Worm (Caenorhabditis elegans) whole organism, young adult: ENCODE measurements around the gene C42C1.3.

ENCODE experiments used
- B0035.1 ChIP-seq: sonication (generic microtip); optimal IDR thresholded peaks from 2 replicates; lab custom pipeline; 2016; ENCODE audit warnings: missing genetic modification characterization, mild to moderate bottlenecking, missing compliant biosample characterization, missing genotype, missing genetic modification reagents
- C06A6.2 ChIP-seq: fragments of 200-800 bp; sonication (Bioruptor generic); conservative IDR thresholded peaks from 2 replicates; pipeline ENCODE4 v1.3.6; 2022; ENCODE audit warnings: missing genetic modification characterization, missing compliant biosample characterization
- F23B12.7 ChIP-seq: sonication (generic microtip); optimal IDR thresholded peaks from 2 replicates; lab custom pipeline; 2017; ENCODE audit warnings: missing genetic modification characterization, mild to moderate bottlenecking, missing compliant biosample characterization, antibody characterized with exemption, moderate library complexity; ENCODE audit not compliant: insufficient read depth
- F33H1.4 ChIP-seq: fragments of 200-800 bp; sonication (Bioruptor generic); IDR thresholded peaks from 2 replicates; pipeline ENCODE4 v1.3.6; 2022; ENCODE audit warnings: missing genetic modification reagents, missing genetic modification characterization, missing compliant biosample characterization
- F39B2.1 ChIP-seq: fragments of 200-800 bp; sonication (Bioruptor generic); IDR thresholded peaks from 2 replicates; pipeline ENCODE4 v1.3.6; 2022; ENCODE audit warnings: missing genetic modification reagents, missing genetic modification characterization, missing compliant biosample characterization
- F49E8.2 ChIP-seq: sonication (generic microtip); optimal IDR thresholded peaks from 3 replicates; lab custom pipeline; 2017; ENCODE audit warnings: missing genetic modification characterization, mild to moderate bottlenecking, missing compliant biosample characterization, antibody characterized with exemption, moderate library complexity; ENCODE audit not compliant: insufficient read depth
- K11D2.4 ChIP-seq: fragments of 200-800 bp; sonication (Bioruptor generic); IDR thresholded peaks from 2 replicates; pipeline ENCODE4 v1.3.6; 2022; ENCODE audit warnings: missing genetic modification reagents, missing genetic modification characterization, missing compliant biosample characterization
- K12H6.12 ChIP-seq: fragments of 200-800 bp; sonication (Bioruptor generic); optimal IDR thresholded peaks from 2 replicates; lab custom pipeline; 2018; ENCODE audit warnings: mild to moderate bottlenecking, missing genetic modification characterization, missing compliant biosample characterization
- T26A5.8 ChIP-seq: sonication (generic microtip); optimal IDR thresholded peaks from 2 replicates; lab custom pipeline; 2016; ENCODE audit warnings: missing genetic modification characterization, missing compliant biosample characterization
- Y67H2A.10 ChIP-seq: fragments of 200-800 bp; sonication (Bioruptor generic); conservative IDR thresholded peaks from 2 replicates; pipeline ENCODE4 v1.3.6; 2022; ENCODE audit warnings: missing genetic modification reagents, missing genetic modification characterization, missing compliant biosample characterization
- Y95B8A.8 ChIP-seq: fragments of 200-800 bp; sonication (Bioruptor generic); IDR thresholded peaks from 2 replicates; pipeline ENCODE4 v1.3.6; 2022; ENCODE audit warnings: missing genetic modification reagents, missing genetic modification characterization, missing compliant biosample characterization
- akir-1 ChIP-seq: fragments of 200-800 bp; sonication (Bioruptor generic); optimal IDR thresholded peaks from 2 replicates; lab custom pipeline; 2018; ENCODE audit warnings: mild to moderate bottlenecking, missing genetic modification characterization, moderate library complexity, missing compliant biosample characterization
- attf-3 ChIP-seq: fragments of 200-800 bp; sonication (Bioruptor generic); conservative IDR thresholded peaks from 2 replicates; pipeline ENCODE4 v1.3.6; 2022; ENCODE audit warnings: missing genetic modification reagents, missing genetic modification characterization, missing compliant biosample characterization
- attf-5 ChIP-seq: fragments of 200-800 bp; sonication (Bioruptor generic); optimal IDR thresholded peaks from 2 replicates; lab custom pipeline; 2018; ENCODE audit warnings: mild to moderate bottlenecking, missing genetic modification characterization, missing compliant biosample characterization
- attf-6 ChIP-seq: fragments of 200-800 bp; sonication (Bioruptor generic); IDR thresholded peaks from 2 replicates; pipeline ENCODE4 v1.3.6; 2022; ENCODE audit warnings: missing genetic modification reagents, missing genetic modification characterization, missing compliant biosample characterization
- bed-1 ChIP-seq: fragments of 200-800 bp; sonication (Bioruptor generic); IDR thresholded peaks from 2 replicates; pipeline ENCODE4 v1.3.6; 2022; ENCODE audit warnings: missing genetic modification reagents, missing genetic modification characterization, missing compliant biosample characterization
- ceh-27 ChIP-seq: fragments of 200-800 bp; sonication (Bioruptor generic); optimal IDR thresholded peaks from 2 replicates; lab custom pipeline; 2018; ENCODE audit warnings: mild to moderate bottlenecking, missing genetic modification characterization, moderate library complexity, missing compliant biosample characterization
- dpff-1 ChIP-seq: sonication (generic microtip); optimal IDR thresholded peaks from 2 replicates; lab custom pipeline; 2017; ENCODE audit warnings: mild to moderate bottlenecking, missing genetic modification characterization, missing compliant biosample characterization
- efl-1 ChIP-seq: fragments of 150-350 bp; optimal IDR thresholded peaks from 2 replicates; lab custom pipeline; 2014; ENCODE audit warnings: missing biosample characterization, missing genetic modification reagents, missing genetic modification characterization
- him-1 ChIP-seq: sonication (generic microtip); optimal IDR thresholded peaks from 2 replicates; lab custom pipeline; 2016; ENCODE audit warnings: missing genotype, missing genetic modification reagents, missing genetic modification characterization, missing compliant biosample characterization
- hmg-1.2 ChIP-seq: fragments of 200-800 bp; sonication (Bioruptor generic); IDR thresholded peaks from 2 replicates; pipeline ENCODE4 v1.3.6; 2022; ENCODE audit warnings: missing genetic modification reagents, missing genetic modification characterization, missing compliant biosample characterization
- hrde-1 ChIP-seq: sonication (generic microtip); optimal IDR thresholded peaks from 2 replicates; lab custom pipeline; 2016; ENCODE audit warnings: missing genetic modification characterization, mild to moderate bottlenecking, missing compliant biosample characterization, moderate library complexity, missing genotype, missing genetic modification reagents, borderline replicate concordance
- hsf-1 ChIP-seq: fragments of 200-800 bp; sonication (Bioruptor generic); IDR thresholded peaks from 2 replicates; pipeline ENCODE4 v1.3.6; 2022; ENCODE audit warnings: missing genetic modification reagents, missing genetic modification characterization, missing compliant biosample characterization
- lin-35 ChIP-seq, 3 experiments: fragments of 150-350 bp in 2 of 3; sonication (generic microtip) in 1 of 3; optimal IDR thresholded peaks; 2 replicates each; lab custom pipeline; 2014 to 2018; ENCODE audit warnings: missing biosample characterization in 3 of 3, missing genetic modification characterization in 3 of 3, missing genetic modification reagents in 3 of 3
- lsl-1 ChIP-seq: fragments of 200-800 bp; sonication (Bioruptor generic); optimal IDR thresholded peaks from 2 replicates; lab custom pipeline; 2018; ENCODE audit warnings: mild to moderate bottlenecking, missing genetic modification characterization, moderate library complexity, missing compliant biosample characterization
- madf-8 ChIP-seq: fragments of 200-800 bp; sonication (Bioruptor generic); conservative IDR thresholded peaks from 2 replicates; pipeline ENCODE4 v1.3.6; 2022; ENCODE audit warnings: missing genetic modification reagents, missing genetic modification characterization, missing compliant biosample characterization
- repo-1 ChIP-seq: sonication (generic microtip); optimal IDR thresholded peaks from 2 replicates; lab custom pipeline; 2017; ENCODE audit warnings: mild to moderate bottlenecking, missing genetic modification characterization, missing compliant biosample characterization
- snpc-1.3 ChIP-seq: sonication (generic microtip); optimal IDR thresholded peaks from 2 replicates; lab custom pipeline; 2017; ENCODE audit warnings: missing genetic modification characterization, mild to moderate bottlenecking, missing compliant biosample characterization, antibody characterized with exemption, moderate library complexity, missing genotype, missing genetic modification reagents; ENCODE audit not compliant: insufficient read depth
- snpc-3.4 ChIP-seq: sonication (generic microtip); optimal IDR thresholded peaks from 2 replicates; lab custom pipeline; 2017; ENCODE audit warnings: missing genetic modification characterization, mild to moderate bottlenecking, missing compliant biosample characterization, antibody characterized with exemption, moderate library complexity, missing genotype, missing genetic modification reagents
- snpc-4 ChIP-seq, 5 experiments: fragments of 150-350 bp in 1 of 5; sonication (generic microtip) in 4 of 5; optimal IDR thresholded peaks; 2 replicates each; lab custom pipeline; 2014 to 2018; ENCODE audit warnings: missing genetic modification characterization in 5 of 5, missing biosample characterization in 3 of 5, antibody characterized with exemption in 2 of 5, mild to moderate bottlenecking in 2 of 5, missing compliant biosample characterization in 2 of 5, missing genotype in 2 of 5, moderate library complexity in 2 of 5, missing genetic modification reagents in 1 of 5
- tlf-1 ChIP-seq: fragments of 200-800 bp; sonication (Bioruptor generic); optimal IDR thresholded peaks from 2 replicates; lab custom pipeline; 2018; ENCODE audit warnings: mild to moderate bottlenecking, missing genetic modification characterization, missing compliant biosample characterization
- unc-62 ChIP-seq: fragments of 150-350 bp; optimal IDR thresholded peaks from 2 replicates; lab custom pipeline; 2014; ENCODE audit warnings: missing biosample characterization, missing genetic modification reagents, missing genetic modification characterization

The C42C1.3 gene

DNA sequence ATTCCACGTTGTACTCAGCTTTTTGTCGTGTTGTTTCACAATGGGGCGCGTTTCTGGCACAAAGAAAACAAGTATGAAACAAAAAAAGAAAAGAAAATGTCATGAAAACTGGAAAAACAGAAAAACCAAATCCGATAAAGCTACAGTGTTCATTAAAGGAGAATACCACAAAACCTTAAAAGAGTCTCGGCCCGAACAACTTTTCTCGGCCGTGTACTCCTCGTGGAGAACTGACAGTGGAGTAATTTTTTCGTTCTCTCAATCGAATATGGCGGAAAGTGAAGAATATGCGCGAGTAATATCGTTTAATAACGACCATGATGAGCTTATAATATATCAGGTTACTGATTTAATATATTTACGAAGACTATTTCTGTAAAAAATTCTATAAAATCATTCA is 8.2 kb upstream of the C42C1.3 start, which contains the start of the genes tag-335 and vkmt-1 (continued):
- TF ChIP-seq dpff-1 (tag; lab: Kevin White, UChicago) (no peak), K12H6.12 (no peak), akir-1 (GFP tag; lab: Kevin White, UChicago) (no peak), madf-8 (peak; percentile 11; the same call in 1 of the 2 replicates)

DNA sequence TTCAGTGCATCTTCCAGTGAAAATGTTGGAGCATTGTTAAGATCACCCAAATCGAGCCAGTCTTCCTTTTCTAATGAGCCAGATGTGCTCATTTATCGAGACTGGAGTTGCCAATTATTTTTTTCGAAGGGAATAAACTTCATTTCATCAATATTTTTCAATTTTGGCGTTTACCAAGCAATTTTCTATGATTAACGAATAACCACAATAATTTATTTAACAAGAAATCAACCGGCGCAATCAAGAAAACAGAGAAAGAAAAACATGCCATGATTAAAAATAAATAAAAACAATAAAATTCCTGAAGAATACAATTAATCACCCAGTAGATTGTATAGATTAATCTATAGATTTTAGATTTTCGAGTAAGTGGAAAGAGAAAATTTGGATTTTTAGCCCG is 5.6 kb upstream of the C42C1.3 start, which contains the start of gene vps-8:
vps-8 (minus strand) TSS at position 101 of the 400 bp plus-strand sequence.
- peak; percentile 1 for TF ChIP-seq tlf-1 (GFP tag; lab: Kevin White, UChicago)
- no peak for TF ChIP-seq akir-1 (GFP tag; lab: Kevin White, UChicago)
- TF ChIP-seq, all 124 proteins: peak for 1

DNA sequence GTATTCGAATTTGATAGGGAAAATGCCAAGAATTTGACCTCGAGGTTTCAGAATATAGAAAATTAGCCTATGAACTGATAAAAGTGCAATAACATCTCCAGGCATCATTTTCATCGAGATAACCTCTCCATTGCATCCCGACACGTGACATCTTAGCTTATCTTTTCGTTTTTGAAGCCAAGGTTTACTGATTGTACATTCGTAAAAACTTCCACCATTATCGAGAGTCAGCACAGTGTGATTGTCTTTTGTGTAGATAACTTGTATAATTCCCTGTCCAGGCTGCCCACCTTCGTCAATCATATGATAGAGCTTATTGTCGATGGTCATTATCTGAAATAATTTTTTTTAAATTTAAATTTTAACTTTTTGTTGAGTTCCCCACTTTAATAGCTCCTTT is 4.1 kb upstream of the C42C1.3 start:
- TF ChIP-seq repo-1 (tag; lab: Kevin White, UChicago): no peak
- no peak for TF ChIP-seq T26A5.8
- TF ChIP-seq bed-1 (GFP tag; lab: Robert Waterston, UW): no peak
- TF ChIP-seq Y67H2A.10 (GFP tag; lab: Robert Waterston, UW): no peak

DNA sequence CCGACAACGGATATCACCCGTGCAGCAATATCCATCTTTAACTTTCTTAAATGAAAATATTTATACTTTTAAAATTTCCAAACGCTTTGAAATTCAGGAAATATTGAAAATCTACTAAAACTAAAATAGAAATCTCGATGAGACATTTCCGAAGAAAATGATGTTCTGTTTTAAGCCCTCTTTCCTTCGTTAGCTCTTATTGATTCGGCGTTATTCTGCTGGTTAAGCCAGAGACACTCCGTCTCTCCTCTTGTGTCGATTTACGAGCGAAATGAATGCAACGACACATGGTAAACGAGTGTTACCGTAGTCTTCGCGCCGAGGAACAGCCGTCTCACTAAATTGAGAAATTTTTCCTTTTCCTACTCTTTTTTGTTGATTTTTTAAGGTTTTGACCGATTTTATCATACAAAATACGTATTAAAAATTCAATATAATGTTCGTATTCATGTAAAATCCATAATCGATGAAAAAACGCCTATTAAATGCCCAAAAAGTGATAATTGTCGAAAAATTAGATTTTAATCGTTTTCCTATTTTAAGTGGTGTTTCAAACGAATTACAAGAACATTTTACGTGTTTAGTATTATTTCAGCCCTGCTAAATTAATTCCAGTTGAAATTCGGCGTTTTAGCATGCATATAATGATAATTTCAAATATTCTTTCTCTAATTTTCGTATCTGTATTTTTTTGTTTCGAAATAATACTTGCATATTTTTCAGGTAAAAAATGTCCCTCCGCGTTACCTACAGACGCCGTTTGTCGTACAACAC is 1.8 kb downstream of the C42C1.3 start, which contains the start of the genes ppm-1.H and rpl-34:
ppm-1.H (minus strand) TSS at position 51 of the 774 bp plus-strand sequence.
rpl-34 (plus strand) TSS at position 724 of the 774 bp plus-strand sequence.
- TF ChIP-seq attf-3 (peak; percentile 40; the same call in 1 of the 2 replicates), efl-1 (GFP tag; lab: Kevin White, UChicago) (peak; percentile 39), Y95B8A.8 (GFP tag; lab: Robert Waterston, UW) (no peak), F49E8.2 (tag; lab: Kevin White, UChicago) (peak; percentile 8), hrde-1 (no peak), attf-5 (GFP tag; lab: Kevin White, UChicago) (peak; percentile 43), hmg-1.2 (peak; percentile 10; the same call in 1 of the 2 replicates), F33H1.4 (GFP tag; lab: Robert Waterston, UW) (peak; percentile 74), attf-6 (no peak), F23B12.7 (tag; lab: Kevin White, UChicago) (peak; percentile 64), snpc-1.3 (tag; lab: Kevin White, UChicago) (no peak), snpc-4 (GFP tag; optimal IDR thresholded peaks at IDR 0.05; lab: Kevin White, UChicago) (no peak), snpc-4 (tag; optimal IDR thresholded peaks at IDR 0.05; lab: Kevin White, UChicago) (peak in 3 of 4 experiments; percentile 7 to 48 (median 29)), ceh-27 (GFP tag; lab: Kevin White, UChicago) (peak; percentile 8), lin-35 (GFP tag; optimal IDR thresholded peaks at IDR 0.05; lab: Kevin White, UChicago) (peak in 1 of 3 experiments; percentile 46), K11D2.4 (GFP tag; lab: Robert Waterston, UW) (0 out of 2 replicates have a peak, but pooled peaks have one; percentile 18), him-1 (tag; lab: Kevin White, UChicago) (no peak), lsl-1 (GFP tag; lab: Kevin White, UChicago) (peak; percentile 76), snpc-3.4 (tag; lab: Kevin White, UChicago) (peak; percentile 59), unc-62 (no peak)

DNA sequence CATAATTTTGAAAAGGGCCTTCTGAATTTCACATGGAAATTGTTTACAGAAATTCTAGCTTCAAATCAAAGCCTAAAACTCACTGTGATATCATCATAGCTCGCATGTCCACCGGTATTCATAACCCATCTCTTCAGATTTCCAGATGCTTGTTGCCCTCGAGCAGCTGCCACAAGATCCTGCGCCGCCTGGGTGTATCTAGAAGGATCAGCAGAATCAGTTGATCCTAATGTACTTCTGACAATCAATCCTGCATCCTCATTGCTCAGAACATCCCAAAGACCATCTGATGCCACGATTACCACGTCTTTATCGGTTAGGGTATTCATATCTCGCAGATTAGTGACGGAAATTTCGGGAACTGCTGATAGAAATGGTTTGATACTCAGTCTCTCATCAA is 4.4 kb downstream of the C42C1.3 start:
- no peak for TF ChIP-seq Y67H2A.10 (GFP tag; lab: Robert Waterston, UW)
- no peak for TF ChIP-seq F39B2.1 (GFP tag; lab: Robert Waterston, UW)
- TF ChIP-seq C06A6.2 (GFP tag; lab: Robert Waterston, UW): no peak
- TF ChIP-seq hsf-1 (GFP tag; lab: Robert Waterston, UW): no peak
- TF ChIP-seq hmg-1.2: no peak
- TF ChIP-seq B0035.1 (tag; lab: Kevin White, UChicago): no peak
- TF ChIP-seq, all 124 proteins: peak for 0
